Fruit fly (Drosophila melanogaster): Measurements from ENCODE around the gene dsf.

DNA sequence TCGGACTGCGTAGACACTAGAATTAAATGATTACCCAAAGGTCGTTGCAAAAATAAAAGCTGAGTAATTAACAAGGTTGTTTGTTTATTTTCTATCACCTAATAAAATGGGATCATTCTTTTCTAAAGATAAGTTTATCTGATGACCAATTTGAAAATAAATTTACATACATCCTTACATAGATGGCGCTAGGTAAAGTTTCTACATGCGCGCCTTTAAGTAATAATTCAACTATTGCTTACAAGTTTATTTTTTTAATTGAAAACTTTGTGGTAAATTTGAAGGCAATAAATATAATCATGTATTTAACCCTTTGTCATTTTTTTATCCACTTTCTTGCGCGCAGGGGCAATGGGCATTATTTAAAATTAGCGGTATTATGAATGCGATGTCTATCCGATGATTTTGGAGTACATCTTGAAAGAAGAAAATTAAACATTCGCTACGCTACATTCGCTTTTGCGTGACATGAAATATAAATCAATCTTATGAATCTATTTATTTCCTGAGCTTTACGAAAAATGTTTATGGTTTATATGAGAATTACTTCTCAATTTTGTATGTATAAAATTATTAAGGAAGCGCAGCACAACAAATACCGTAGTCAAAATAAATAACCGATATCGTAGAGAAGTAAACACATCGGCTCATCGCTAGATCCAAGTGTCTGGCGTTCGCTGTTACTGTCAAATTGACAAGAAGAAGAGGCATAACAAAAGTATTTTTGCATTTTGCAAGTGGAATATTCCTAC is 23.2 kb downstream of the dsf start, which contains the start of gene CG9044:
- TF ChIP-seq CG14711 (tag; optimal IDR thresholded peaks at IDR 0.05) (peak; percentile 51), CG7045 (GFP tag; optimal IDR thresholded peaks at IDR 0.05) (peak; percentile 43), ovo (GFP tag; optimal IDR thresholded peaks at IDR 0.05) (peak; percentile 32), Clk (GFP tag; optimal IDR thresholded peaks at IDR 0.05) (peak; percentile 11), Hr96 (GFP tag; optimal IDR thresholded peaks at IDR 0.05) (no peak), kay (GFP tag; ENCODE audit: borderline replicate concordance) (no peak)

All from whole organism, adult.